Worm (Caenorhabditis elegans): ENCODE data around the gene bath-24.
"Not testable (repeated sequence)": the region's sequence is repeated elsewhere in the genome, so short reads cannot be mapped to it uniquely, and the experiment has no call there.

bath-24 gene

DNA sequence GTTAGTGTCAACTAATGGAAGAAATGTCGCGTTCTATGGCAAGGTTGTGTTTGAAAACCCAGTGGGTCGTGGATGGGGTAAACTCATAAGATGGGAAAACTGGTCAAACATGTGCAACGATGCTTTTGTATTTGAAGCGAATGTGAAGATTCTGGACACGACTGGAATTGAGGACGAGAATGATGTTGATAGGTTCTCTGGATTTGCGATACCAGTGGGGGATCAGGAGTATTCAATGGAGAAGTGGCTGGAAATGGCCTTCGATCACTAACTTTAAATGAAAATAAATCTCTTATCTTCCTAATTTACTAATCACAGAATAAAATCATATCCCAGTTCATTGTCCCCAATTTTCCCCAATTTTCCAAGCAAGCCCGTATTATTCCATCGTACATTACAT is 34.2 kb downstream of the bath-24 start:
- TF ChIP-seq W03F9.2 (tag; optimal IDR thresholded peaks at IDR 0.05), result no peak

DNA sequence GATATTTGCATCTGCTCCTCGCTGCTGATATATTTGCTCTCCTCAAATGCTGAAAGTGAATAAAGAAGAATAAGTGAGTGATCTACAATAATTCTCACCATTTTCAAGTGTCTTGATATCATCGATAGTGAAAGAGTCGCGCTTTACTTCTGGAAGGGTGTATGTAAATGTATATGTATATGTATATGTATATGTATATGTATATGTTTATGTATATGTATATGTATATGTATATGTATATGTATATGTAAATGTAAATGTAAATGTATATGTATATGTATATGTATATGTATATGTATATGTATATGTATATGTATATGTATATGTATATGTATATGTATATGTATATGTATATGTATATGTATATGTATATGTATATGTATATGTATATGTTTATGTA is 44.7 kb downstream of the bath-24 start, which contains the start of gene ceh-84:
Gene ceh-84 (minus strand): TSS at position 101 of the 400 bp plus-strand sequence.
- TF ChIP-seq him-1, dao-5, W03F9.2 (tag; optimal IDR thresholded peaks at IDR 0.05): not testable (repeated sequence)

DNA sequence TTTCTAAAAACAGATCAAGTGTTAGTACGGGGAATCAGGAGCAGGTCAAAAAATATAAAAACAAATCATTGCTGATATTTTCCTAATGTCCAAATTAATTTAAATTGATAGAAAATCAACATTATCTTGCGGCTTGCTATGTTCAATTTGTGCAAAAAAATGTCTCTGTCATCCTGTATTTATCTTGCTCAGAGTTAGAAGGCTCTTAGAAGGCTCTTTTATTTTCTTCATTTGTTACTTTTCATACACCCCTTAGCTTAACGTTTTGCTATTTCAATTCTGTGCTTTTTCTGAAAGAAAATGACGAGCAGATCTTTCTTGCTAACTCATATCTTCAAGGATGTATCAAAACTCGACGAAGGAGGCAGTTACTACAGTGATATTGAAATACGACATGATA is 46.8 kb downstream of the bath-24 start, which contains the start of gene math-19:
Gene math-19 (plus strand): TSS at position 301 of the 400 bp plus-strand sequence.
- TF ChIP-seq W03F9.2, him-1, dao-5 (tag; optimal IDR thresholded peaks at IDR 0.05): not testable (repeated sequence)

DNA sequence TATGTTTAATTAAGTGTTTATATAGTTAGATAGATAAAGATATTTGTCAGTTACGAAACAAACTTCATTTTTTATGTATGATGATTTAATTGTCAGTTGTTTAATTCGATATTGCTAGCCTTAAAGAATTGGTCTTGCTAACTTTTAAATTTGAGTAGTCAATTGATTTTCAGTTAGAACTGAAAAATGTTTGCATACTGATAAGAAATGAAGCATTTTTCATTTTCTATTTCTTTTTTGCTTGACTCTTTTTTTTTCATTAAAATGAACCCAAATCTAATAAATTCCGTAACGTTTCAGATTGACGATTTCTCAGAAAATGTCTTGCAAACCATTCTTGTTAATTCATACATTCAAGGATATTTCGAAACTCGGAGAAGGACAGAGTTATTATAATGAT is 49.2 kb downstream of the bath-24 start, which contains the start of gene math-20:
Gene math-20 (plus strand): TSS at position 301 of the 400 bp plus-strand sequence.
- no peak for TF ChIP-seq him-1 (tag; optimal IDR thresholded peaks at IDR 0.05)
- TF ChIP-seq W03F9.2 (tag; optimal IDR thresholded peaks at IDR 0.05), result no peak

DNA sequence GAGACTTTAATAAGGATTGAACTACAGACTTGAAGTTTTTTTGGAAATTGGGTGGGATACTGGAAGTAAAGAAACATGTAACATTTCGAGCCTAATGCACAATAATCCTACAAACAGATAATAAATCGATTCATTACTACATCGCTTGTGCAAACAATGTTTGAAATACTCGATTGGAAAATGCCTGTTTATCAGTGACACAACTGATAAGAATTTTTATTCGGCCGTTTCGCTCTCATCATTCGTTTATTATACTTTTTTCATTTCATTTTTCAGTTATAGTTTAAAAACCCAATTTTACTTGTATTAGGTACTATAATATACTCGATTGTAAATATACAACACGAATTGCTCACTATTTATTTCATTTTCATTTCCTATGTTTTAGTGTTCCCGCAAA is 49.7 kb downstream of the bath-24 start:
- TF ChIP-seq W03F9.2 (tag; optimal IDR thresholded peaks at IDR 0.05) (no peak), dao-5 (tag; optimal IDR thresholded peaks at IDR 0.05) (no peak), him-1 (tag; optimal IDR thresholded peaks at IDR 0.05) (no peak)
